Fruit fly (Drosophila melanogaster) whole organism, pupa: Measurements from ENCODE around the gene CG43740.
A peak's percentile ranks its signal among the peaks of the same experiment; 100 is the strongest.

Experiments
- CG10348 ChIP-seq: fragments of 200-800 bp; sonication (Bioruptor generic); IDR thresholded peaks from 2 replicates; pipeline ENCODE4 v1.3.6; 2022; ENCODE audit warnings: missing biosample characterization, missing genetic modification characterization
- CG12605 ChIP-seq: fragments of 200-800 bp; sonication (Bioruptor generic); IDR thresholded peaks from 2 replicates; pipeline ENCODE4 v1.3.6; 2022; ENCODE audit warnings: missing biosample characterization, missing genetic modification characterization
- CG13204 ChIP-seq: fragments of 200-800 bp; sonication (Bioruptor generic); optimal IDR thresholded peaks from 2 replicates; lab custom pipeline; 2018; ENCODE audit warnings: missing biosample characterization, mild to moderate bottlenecking, missing genetic modification characterization, moderate library complexity
- CG14655 ChIP-seq: fragments of 200-800 bp; sonication (Bioruptor generic); optimal IDR thresholded peaks from 3 replicates; lab custom pipeline; 2017; ENCODE audit warnings: mild to moderate bottlenecking, missing biosample characterization, missing genetic modification reagents, missing genetic modification characterization
- CG15710 ChIP-seq: fragments of 200-800 bp; sonication (Bioruptor generic); optimal IDR thresholded peaks from 2 replicates; lab custom pipeline; 2018; ENCODE audit warnings: missing biosample characterization, mild to moderate bottlenecking, missing genetic modification characterization, moderate library complexity
- CG17806 ChIP-seq: fragments of 200-800 bp; sonication (Bioruptor generic); optimal IDR thresholded peaks from 2 replicates; lab custom pipeline; 2018; ENCODE audit warnings: missing biosample characterization, mild to moderate bottlenecking, missing genetic modification characterization, moderate library complexity
- CG32121 ChIP-seq: fragments of 200-800 bp; sonication (Bioruptor generic); IDR thresholded peaks from 2 replicates; pipeline ENCODE4 v1.3.6; 2022; ENCODE audit warnings: missing biosample characterization, missing genetic modification characterization
- CG34367 ChIP-seq: fragments of 200-800 bp; sonication (Bioruptor generic); optimal IDR thresholded peaks from 2 replicates; lab custom pipeline; 2018; ENCODE audit warnings: missing biosample characterization, mild to moderate bottlenecking, missing genetic modification characterization
- CG4496 ChIP-seq: fragments of 200-800 bp; sonication (Bioruptor generic); IDR thresholded peaks from 3 replicates; pipeline ENCODE4 v1.3.6; 2022; ENCODE audit warnings: missing biosample characterization, missing genetic modification characterization
- CG8159 ChIP-seq: fragments of 200-800 bp; sonication (Bioruptor generic); optimal IDR thresholded peaks from 3 replicates; lab custom pipeline; 2018; ENCODE audit warnings: missing biosample characterization, mild to moderate bottlenecking, missing genetic modification characterization, moderate library complexity
- CG8301 ChIP-seq: fragments of 200-800 bp; sonication (Bioruptor generic); optimal IDR thresholded peaks from 2 replicates; lab custom pipeline; 2018; ENCODE audit warnings: missing biosample characterization, mild to moderate bottlenecking, missing genetic modification characterization
- CG9948 ChIP-seq: fragments of 200-800 bp; sonication (Bioruptor generic); optimal IDR thresholded peaks from 2 replicates; lab custom pipeline; 2018; ENCODE audit warnings: missing biosample characterization, mild to moderate bottlenecking, missing genetic modification characterization, moderate library complexity
- D1 ChIP-seq: fragments of 200-800 bp; sonication (Bioruptor generic); optimal IDR thresholded peaks from 2 replicates; lab custom pipeline; 2018; ENCODE audit warnings: missing biosample characterization, mild to moderate bottlenecking, missing genetic modification characterization, moderate library complexity
- EcR ChIP-seq: fragments of 200-800 bp; sonication (Bioruptor generic); optimal IDR thresholded peaks from 3 replicates; lab custom pipeline; 2019; ENCODE audit warnings: missing biosample characterization, missing genetic modification characterization, mild to moderate bottlenecking, moderate library complexity, missing genetic modification reagents
- Ets98B ChIP-seq: fragments of 200-800 bp; sonication (Bioruptor generic); IDR thresholded peaks from 2 replicates; pipeline ENCODE4 v1.3.6; 2022; ENCODE audit warnings: missing biosample characterization, missing genetic modification characterization
- Pif1A ChIP-seq: fragments of 200-800 bp; sonication (Bioruptor generic); optimal IDR thresholded peaks from 3 replicates; lab custom pipeline; 2016; ENCODE audit warnings: missing biosample characterization, missing genetic modification characterization
- Pif1B ChIP-seq: fragments of 200-800 bp; sonication (Bioruptor generic); optimal IDR thresholded peaks from 3 replicates; lab custom pipeline; 2016; ENCODE audit warnings: missing biosample characterization, missing genetic modification characterization
- Snoo ChIP-seq: fragments of 200-800 bp; sonication (Bioruptor generic); optimal IDR thresholded peaks from 3 replicates; lab custom pipeline; 2017; ENCODE audit warnings: missing biosample characterization, mild to moderate bottlenecking, missing genetic modification characterization, inconsistent platforms
- fd96Ca ChIP-seq: fragments of 200-800 bp; sonication (Bioruptor generic); IDR thresholded peaks from 3 replicates; pipeline ENCODE4 v1.3.6; 2022; ENCODE audit warnings: missing biosample characterization, missing genetic modification characterization
- gl ChIP-seq: fragments of 200-800 bp; sonication (Bioruptor generic); optimal IDR thresholded peaks from 2 replicates; lab custom pipeline; 2018; ENCODE audit warnings: missing biosample characterization, mild to moderate bottlenecking, missing genetic modification characterization
- rn ChIP-seq: fragments of 200-800 bp; sonication (Bioruptor generic); IDR thresholded peaks from 2 replicates; pipeline ENCODE4 v1.3.6; 2022; ENCODE audit warnings: missing biosample characterization, missing genetic modification characterization

CG43740 gene

dm6 chrX:10333352-10333751 lies at the start of gene CG43740:
TSS of gene CG43740 (plus strand) at chrX:10333652.
- TF ChIP-seq CG13204 (GFP tag; lab: Kevin White, UChicago), result no peak
- TF ChIP-seq Ets98B (GFP tag; lab: Robert Waterston, UW), result no peak
- TF ChIP-seq fd96Ca, result no peak
- no peak for TF ChIP-seq Snoo (tag; lab: Kevin White, UChicago)
- TF ChIP-seq gl (tag; lab: Kevin White, UChicago), result no peak

dm6 chrX:10289935-10290760 lies 43.3 kb upstream of the CG43740 start:
- TF ChIP-seq CG4496 (GFP tag; lab: Robert Waterston, UW) (peak; percentile 61; the same call in 2 of the 3 replicates), rn (GFP tag; lab: Robert Waterston, UW) (no peak), CG14655 (GFP tag; lab: Kevin White, UChicago) (peak; percentile 12), CG32121 (GFP tag; lab: Robert Waterston, UW) (peak; percentile 49), Ets98B (GFP tag; lab: Robert Waterston, UW) (peak; percentile 26; the same call in 1 of the 2 replicates), CG15710 (tag; lab: Kevin White, UChicago) (no peak), CG12605 (GFP tag; lab: Robert Waterston, UW) (peak; percentile 53), CG10348 (GFP tag; lab: Robert Waterston, UW) (no peak), Pif1B (GFP tag; lab: Kevin White, UChicago) (no peak)

dm6 chrX:10290761-10291041 lies 42.8 kb upstream of the CG43740 start:
- TF ChIP-seq CG9948 (tag; lab: Kevin White, UChicago) (no peak), CG13204 (GFP tag; lab: Kevin White, UChicago) (no peak), CG32121 (GFP tag; lab: Robert Waterston, UW) (0 out of 2 replicates have a peak, but pooled peaks have one; percentile 13), CG15710 (tag; lab: Kevin White, UChicago) (no peak)

- TF ChIP-seq Ets98B (GFP tag; lab: Robert Waterston, UW) (no peak), CG8159 (tag; lab: Kevin White, UChicago) (no peak), CG14655 (GFP tag; lab: Kevin White, UChicago) (no peak), CG13204 (GFP tag; lab: Kevin White, UChicago) (no peak), CG9948 (tag; lab: Kevin White, UChicago) (no peak), Snoo (tag; lab: Kevin White, UChicago) (no peak), EcR (GFP tag; lab: Kevin White, UChicago) (no peak), D1 (no peak), CG15710 (tag; lab: Kevin White, UChicago) (no peak), gl (tag; lab: Kevin White, UChicago) (no peak), CG12605 (GFP tag; lab: Robert Waterston, UW) (no peak), Pif1A (GFP tag; lab: Kevin White, UChicago) (no peak), Pif1B (GFP tag; lab: Kevin White, UChicago) (no peak), CG8301 (tag; lab: Kevin White, UChicago) (no peak)
Measured at dm6 chrX:10300140-10300539, 33.3 kb upstream of the CG43740 start.

dm6 chrX:10307955-10308354 lies 25.5 kb upstream of the CG43740 start:
- TF ChIP-seq CG34367 (no peak), gl (tag; lab: Kevin White, UChicago) (no peak), Snoo (tag; lab: Kevin White, UChicago) (no peak), CG9948 (tag; lab: Kevin White, UChicago) (no peak), D1 (no peak), CG17806 (tag; lab: Kevin White, UChicago) (no peak), CG8301 (tag; lab: Kevin White, UChicago) (no peak), Ets98B (GFP tag; lab: Robert Waterston, UW) (no peak), CG15710 (tag; lab: Kevin White, UChicago) (no peak), EcR (GFP tag; lab: Kevin White, UChicago) (no peak), rn (GFP tag; lab: Robert Waterston, UW) (no peak), Pif1A (GFP tag; lab: Kevin White, UChicago) (no peak), CG4496 (GFP tag; lab: Robert Waterston, UW) (no peak), Pif1B (GFP tag; lab: Kevin White, UChicago) (no peak), CG8159 (tag; lab: Kevin White, UChicago) (no peak), CG10348 (GFP tag; lab: Robert Waterston, UW) (no peak), CG13204 (GFP tag; lab: Kevin White, UChicago) (no peak), CG14655 (GFP tag; lab: Kevin White, UChicago) (no peak), CG12605 (GFP tag; lab: Robert Waterston, UW) (no peak), fd96Ca (no peak)

- peak; percentile 83 for TF ChIP-seq CG4496 (GFP tag; lab: Robert Waterston, UW)
- TF ChIP-seq fd96Ca, result peak; percentile 44; the same call in 2 of the 3 replicates
- 0 out of 2 replicates have a peak, but pooled peaks have one; percentile 33 for TF ChIP-seq Ets98B (GFP tag; lab: Robert Waterston, UW)
- TF ChIP-seq CG32121 (GFP tag; lab: Robert Waterston, UW), result peak; percentile 70
- no peak for TF ChIP-seq Pif1B (GFP tag; lab: Kevin White, UChicago)
Measured at dm6 chrX:10308996-10309395, 24.5 kb upstream of the CG43740 start.
